Worm (Caenorhabditis elegans) whole organism, late embryonic: ENCODE results near the gene hpo-10.

ENCODE experiments used
- F13H6.1 ChIP-seq: sonication (generic microtip); optimal IDR thresholded peaks from 2 replicates; lab custom pipeline; 2016; ENCODE audit warnings: missing genetic modification characterization, missing compliant biosample characterization
- K09A11.1 ChIP-seq: sonication (generic microtip); optimal IDR thresholded peaks from 2 replicates; lab custom pipeline; 2017; ENCODE audit warnings: antibody characterized with exemption, mild to moderate bottlenecking, missing genetic modification characterization, missing compliant biosample characterization; ENCODE audit not compliant: insufficient read depth
- T23F11.4 ChIP-seq: fragments of 200-800 bp; sonication (Bioruptor generic); optimal IDR thresholded peaks from 2 replicates; lab custom pipeline; 2018; ENCODE audit warnings: mild to moderate bottlenecking, missing genetic modification characterization, missing compliant biosample characterization
- ahr-1 ChIP-seq: sonication (generic microtip); optimal IDR thresholded peaks from 2 replicates; lab custom pipeline; 2016; ENCODE audit warnings: missing genetic modification characterization, missing compliant biosample characterization
- ama-1 ChIP-seq: fragments of 150-350 bp; optimal IDR thresholded peaks from 2 replicates; lab custom pipeline; 2014
- ceh-14 ChIP-seq: sonication (generic microtip); optimal IDR thresholded peaks from 2 replicates; lab custom pipeline; 2016; ENCODE audit warnings: missing genotype, missing genetic modification characterization, missing compliant biosample characterization
- ceh-18 ChIP-seq: sonication (generic microtip); optimal IDR thresholded peaks from 2 replicates; lab custom pipeline; 2016; ENCODE audit warnings: missing genetic modification characterization, missing compliant biosample characterization
- ceh-19 ChIP-seq: fragments of 200-800 bp; sonication (Bioruptor generic); optimal IDR thresholded peaks from 2 replicates; lab custom pipeline; 2018; ENCODE audit warnings: mild to moderate bottlenecking, missing genetic modification characterization, missing compliant biosample characterization
- ceh-22 ChIP-seq: sonication (generic microtip); optimal IDR thresholded peaks from 2 replicates; lab custom pipeline; 2017; ENCODE audit warnings: missing biosample characterization, missing genetic modification characterization
- ceh-30 ChIP-seq: fragments of 150-350 bp; optimal IDR thresholded peaks from 2 replicates; lab custom pipeline; 2014; ENCODE audit warnings: missing biosample characterization, missing genetic modification characterization
- ceh-34 ChIP-seq: sonication (generic microtip); optimal IDR thresholded peaks from 2 replicates; lab custom pipeline; 2016; ENCODE audit warnings: mild to moderate bottlenecking, missing genetic modification characterization, missing compliant biosample characterization
- ceh-48 ChIP-seq: sonication (generic microtip); optimal IDR thresholded peaks from 2 replicates; lab custom pipeline; 2016; ENCODE audit warnings: missing genetic modification characterization, inconsistent platforms, missing compliant biosample characterization
- ceh-6 ChIP-seq: fragments of 200-800 bp; sonication (Bioruptor generic); optimal IDR thresholded peaks from 2 replicates; lab custom pipeline; 2018; ENCODE audit warnings: mild to moderate bottlenecking, missing genetic modification characterization, missing compliant biosample characterization
- elt-2 ChIP-seq: sonication (generic microtip); optimal IDR thresholded peaks from 2 replicates; lab custom pipeline; 2016; ENCODE audit warnings: missing genetic modification reagents, missing genetic modification characterization, missing compliant biosample characterization
- ets-4 ChIP-seq: sonication (generic microtip); optimal IDR thresholded peaks from 2 replicates; lab custom pipeline; 2016; ENCODE audit warnings: missing genetic modification characterization, missing compliant biosample characterization
- fax-1 ChIP-seq: sonication (generic microtip); optimal IDR thresholded peaks from 2 replicates; lab custom pipeline; 2016; ENCODE audit warnings: missing genotype, missing genetic modification characterization, missing compliant biosample characterization
- fkh-6 ChIP-seq: sonication (generic microtip); optimal IDR thresholded peaks from 2 replicates; lab custom pipeline; 2016; ENCODE audit warnings: missing genetic modification characterization, missing compliant biosample characterization
- hlh-13 ChIP-seq: fragments of 200-800 bp; sonication (Bioruptor generic); optimal IDR thresholded peaks from 2 replicates; lab custom pipeline; 2018; ENCODE audit warnings: mild to moderate bottlenecking, missing genetic modification characterization, missing compliant biosample characterization
- hlh-15 ChIP-seq: sonication (generic microtip); optimal IDR thresholded peaks from 2 replicates; lab custom pipeline; 2016; ENCODE audit warnings: missing genetic modification characterization, missing compliant biosample characterization
- hlh-6 ChIP-seq: sonication (generic microtip); optimal IDR thresholded peaks from 2 replicates; lab custom pipeline; 2016; ENCODE audit warnings: missing genotype, missing genetic modification characterization, missing compliant biosample characterization
- hlh-8 ChIP-seq: sonication (generic microtip); optimal IDR thresholded peaks from 2 replicates; lab custom pipeline; 2016; ENCODE audit warnings: missing genotype, missing genetic modification characterization, missing compliant biosample characterization
- lin-11 ChIP-seq: fragments of 200-800 bp; sonication (Bioruptor generic); optimal IDR thresholded peaks from 2 replicates; lab custom pipeline; 2018; ENCODE audit warnings: mild to moderate bottlenecking, missing genetic modification characterization, missing compliant biosample characterization
- madf-2 ChIP-seq: sonication (generic microtip); optimal IDR thresholded peaks from 2 replicates; lab custom pipeline; 2017; ENCODE audit warnings: missing genetic modification characterization, missing compliant biosample characterization
- mec-3 ChIP-seq: sonication (generic microtip); optimal IDR thresholded peaks from 2 replicates; lab custom pipeline; 2016; ENCODE audit warnings: borderline replicate concordance, missing genetic modification characterization, missing compliant biosample characterization
- nfya-1 ChIP-seq: sonication (generic microtip); optimal IDR thresholded peaks from 2 replicates; lab custom pipeline; 2017; ENCODE audit warnings: missing genetic modification characterization, mild to moderate bottlenecking, missing compliant biosample characterization, antibody characterized with exemption, moderate library complexity
- pax-1 ChIP-seq: fragments of 150-350 bp; optimal IDR thresholded peaks from 2 replicates; lab custom pipeline; 2014; ENCODE audit warnings: missing biosample characterization, missing genetic modification characterization
- pqm-1 ChIP-seq: sonication (generic microtip); optimal IDR thresholded peaks from 2 replicates; lab custom pipeline; 2016; ENCODE audit warnings: missing genetic modification characterization, missing compliant biosample characterization
- pros-1 ChIP-seq: fragments of 150-350 bp; optimal IDR thresholded peaks from 2 replicates; lab custom pipeline; 2014; ENCODE audit warnings: missing biosample characterization, missing genetic modification reagents, missing genetic modification characterization
- ref-2 ChIP-seq: sonication (generic microtip); optimal IDR thresholded peaks from 2 replicates; lab custom pipeline; 2016; ENCODE audit warnings: missing genetic modification characterization, missing compliant biosample characterization
- rnt-1 ChIP-seq: sonication (generic microtip); optimal IDR thresholded peaks from 2 replicates; lab custom pipeline; 2016; ENCODE audit warnings: missing genetic modification characterization, missing compliant biosample characterization
- sox-4 ChIP-seq: sonication (generic microtip); optimal IDR thresholded peaks from 2 replicates; lab custom pipeline; 2017; ENCODE audit warnings: mild to moderate bottlenecking, missing genetic modification characterization, inconsistent platforms, missing compliant biosample characterization
- ttx-3 ChIP-seq: sonication (generic microtip); optimal IDR thresholded peaks from 2 replicates; lab custom pipeline; 2016; ENCODE audit warnings: missing genetic modification reagents, missing genetic modification characterization, missing compliant biosample characterization
- unc-42 ChIP-seq: sonication (generic microtip); optimal IDR thresholded peaks from 2 replicates; lab custom pipeline; 2016; ENCODE audit warnings: missing genotype, missing genetic modification characterization, missing compliant biosample characterization
- unc-55 ChIP-seq: sonication (generic microtip); optimal IDR thresholded peaks from 2 replicates; lab custom pipeline; 2017; ENCODE audit warnings: missing biosample characterization, missing genetic modification reagents, missing genetic modification characterization
- unc-86 ChIP-seq: sonication (generic microtip); optimal IDR thresholded peaks from 2 replicates; lab custom pipeline; 2016; ENCODE audit warnings: missing genetic modification characterization, missing compliant biosample characterization
- ztf-16 ChIP-seq: sonication (generic microtip); optimal IDR thresholded peaks from 2 replicates; lab custom pipeline; 2017; ENCODE audit warnings: missing genetic modification characterization, missing compliant biosample characterization

hpo-10 gene

DNA sequence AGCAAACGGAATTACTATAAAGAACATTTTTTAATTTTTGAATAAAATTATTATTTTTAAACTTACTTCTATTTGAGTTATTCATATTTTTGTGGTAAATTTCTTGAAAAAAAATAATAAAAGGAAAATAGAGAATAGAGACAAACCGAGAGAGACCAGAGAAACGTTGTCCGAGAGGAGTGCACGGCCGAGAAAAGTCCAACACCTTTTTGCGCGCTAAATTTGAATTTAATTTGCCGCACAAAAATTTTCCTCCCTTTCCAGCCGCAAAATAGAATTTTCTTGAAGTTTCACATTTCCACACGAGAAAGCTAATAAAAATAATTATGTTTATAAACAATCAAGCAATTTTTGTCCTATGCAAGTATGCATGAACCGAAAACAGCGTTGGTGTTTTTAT lies 7.5 kb upstream of the hpo-10 start, which contains the start of the genes F01F1.11 and F01F1.3 (continued):
- TF ChIP-seq ceh-19 (no peak), unc-42 (tag; lab: Kevin White, UChicago) (peak; percentile 50), ets-4 (tag; lab: Kevin White, UChicago) (peak; percentile 99), nfya-1 (tag; lab: Kevin White, UChicago) (peak; percentile 7), ceh-18 (tag; lab: Kevin White, UChicago) (no peak), fax-1 (peak; percentile 53), ceh-48 (no peak), fkh-6 (tag; lab: Kevin White, UChicago) (no peak), ztf-16 (tag; lab: Kevin White, UChicago) (no peak), ceh-14 (peak; percentile 35), K09A11.1 (no peak), unc-86 (no peak), hlh-13 (no peak), ceh-6 (GFP tag; lab: Kevin White, UChicago) (no peak), pax-1 (tag; lab: Kevin White, UChicago) (peak; percentile 14), ceh-34 (peak; percentile 37), mec-3 (tag; lab: Kevin White, UChicago) (no peak), ceh-30 (no peak), F13H6.1 (tag; lab: Kevin White, UChicago) (peak; percentile 19), lin-11 (tag; lab: Kevin White, UChicago) (no peak), madf-2 (tag; lab: Kevin White, UChicago) (no peak), sox-4 (tag; lab: Kevin White, UChicago) (no peak), pqm-1 (no peak), hlh-6 (tag; lab: Kevin White, UChicago) (no peak)
- TF ChIP-seq, all 69 proteins: peak for 17

DNA sequence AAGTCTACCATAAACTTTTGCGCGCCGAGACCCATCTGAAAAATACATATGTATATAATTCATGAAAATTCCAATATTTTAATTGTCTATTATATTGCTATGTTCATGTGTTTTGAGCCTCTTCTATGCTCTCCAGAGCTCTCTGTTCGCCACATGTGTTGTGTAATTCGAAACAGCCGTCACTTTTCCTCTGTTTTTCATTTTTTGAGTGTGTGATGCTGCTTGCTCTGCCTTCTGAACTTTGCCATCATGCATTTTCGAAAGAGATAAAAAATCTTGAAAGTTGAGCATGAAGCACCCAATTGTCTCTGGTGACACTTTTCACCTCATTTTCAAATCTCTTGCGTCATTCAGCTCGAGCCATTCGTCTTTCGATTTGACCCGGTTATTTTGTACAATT lies 7.0 kb upstream of the hpo-10 start:
- TF ChIP-seq hlh-8 (tag; lab: Kevin White, UChicago) (peak; percentile 36), pqm-1 (no peak), hlh-15 (tag; lab: Kevin White, UChicago) (no peak), pros-1 (tag; lab: Kevin White, UChicago) (no peak)

DNA sequence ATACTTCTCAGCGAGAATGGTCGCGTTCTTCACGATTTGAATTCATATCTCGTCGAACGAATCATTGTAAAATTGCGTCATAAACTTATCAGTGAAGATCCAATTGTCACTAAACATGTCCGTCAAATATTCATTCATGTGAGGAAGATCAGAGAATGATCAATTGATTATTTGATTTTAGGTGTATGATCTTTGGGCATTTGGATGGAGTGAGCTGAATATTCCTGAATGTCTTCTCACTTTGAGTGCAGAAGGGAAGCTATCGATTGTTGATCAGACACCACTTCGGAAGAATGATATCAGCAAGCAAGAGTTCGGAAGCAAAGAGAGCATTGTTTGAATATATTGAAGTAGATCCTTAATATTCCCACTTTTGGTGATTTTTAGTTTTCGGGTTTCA lies 5.0 kb upstream of the hpo-10 start:
- no peak for TF ChIP-seq fax-1
- no peak for TF ChIP-seq T23F11.4 (GFP tag; lab: Kevin White, UChicago)
- TF ChIP-seq unc-55 (GFP tag; lab: Kevin White, UChicago): peak; percentile 59
- no peak for TF ChIP-seq ref-2 (tag; lab: Kevin White, UChicago)
- no peak for TF ChIP-seq ttx-3

DNA sequence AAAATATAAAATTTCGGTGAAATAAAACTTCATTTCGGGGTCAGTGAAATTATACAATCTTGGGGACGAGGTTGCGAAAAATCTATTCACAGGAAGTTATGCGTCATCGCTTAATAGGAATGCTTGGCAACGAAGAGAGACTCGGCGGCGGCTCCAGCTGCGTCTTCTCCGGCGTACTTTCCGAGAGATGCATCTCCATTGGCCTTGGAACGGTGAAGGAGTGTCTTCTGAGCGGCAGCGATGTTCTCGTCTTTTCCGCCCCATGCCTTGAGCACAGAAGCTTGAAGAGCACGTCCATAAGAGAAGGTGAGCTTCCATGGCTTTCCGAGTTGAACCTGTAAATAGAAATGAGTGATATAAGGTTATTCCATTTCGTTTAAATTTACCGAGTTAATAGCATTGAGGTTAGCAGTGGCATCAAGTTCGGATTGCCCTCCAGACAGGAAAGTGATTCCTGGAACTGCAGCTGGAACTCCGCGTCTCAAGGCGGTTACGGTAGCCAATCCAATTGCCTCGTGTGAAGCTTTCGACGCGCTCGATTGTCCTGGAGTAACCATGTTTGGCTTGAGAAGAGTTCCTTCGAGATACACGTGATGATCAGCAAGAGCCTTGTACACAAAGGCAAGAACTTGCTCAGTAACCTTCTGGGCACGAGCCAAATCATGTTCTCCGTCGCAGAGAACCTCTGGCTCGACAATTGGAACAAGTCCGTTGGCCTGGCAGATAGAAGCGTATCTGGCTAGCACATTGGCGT lies 4.4 kb upstream of the hpo-10 start:
- TF ChIP-seq sox-4 (tag; lab: Kevin White, UChicago) (no peak), hlh-13 (no peak), ama-1 (no peak)

DNA sequence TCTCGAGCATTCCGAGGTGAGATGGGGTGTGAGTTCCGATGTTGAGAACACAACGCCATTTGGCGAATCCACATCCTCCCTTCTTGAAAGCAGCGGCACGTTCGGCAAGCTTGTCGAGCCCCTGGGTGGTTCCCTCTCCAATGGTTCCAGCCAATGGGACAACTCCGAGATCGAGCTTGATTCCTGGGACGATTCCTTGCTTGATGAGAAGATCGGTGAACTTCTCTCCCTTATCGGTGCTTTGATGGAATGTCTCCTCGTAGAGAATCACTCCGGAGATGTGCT lies 3.9 kb upstream of the hpo-10 start:
- TF ChIP-seq ceh-22 (tag; lab: Kevin White, UChicago): no peak
- no peak for TF ChIP-seq fax-1
- TF ChIP-seq ahr-1: no peak
- no peak for TF ChIP-seq rnt-1 (tag; lab: Kevin White, UChicago)
- TF ChIP-seq unc-42 (tag; lab: Kevin White, UChicago): no peak
- TF ChIP-seq elt-2: no peak
